Worm (Caenorhabditis elegans) whole organism, L4/young adult: ENCODE data around the gene srh-270.

Source experiments
- dao-5 ChIP-seq: sonication (generic microtip); optimal IDR thresholded peaks from 2 replicates; lab custom pipeline; 2016; ENCODE audit warnings: missing genotype, missing genetic modification characterization, moderate library complexity, missing compliant biosample characterization
- him-1 ChIP-seq: sonication (generic microtip); optimal IDR thresholded peaks from 2 replicates; lab custom pipeline; 2016; ENCODE audit warnings: missing genotype, missing genetic modification reagents, missing genetic modification characterization, missing compliant biosample characterization

DNA sequence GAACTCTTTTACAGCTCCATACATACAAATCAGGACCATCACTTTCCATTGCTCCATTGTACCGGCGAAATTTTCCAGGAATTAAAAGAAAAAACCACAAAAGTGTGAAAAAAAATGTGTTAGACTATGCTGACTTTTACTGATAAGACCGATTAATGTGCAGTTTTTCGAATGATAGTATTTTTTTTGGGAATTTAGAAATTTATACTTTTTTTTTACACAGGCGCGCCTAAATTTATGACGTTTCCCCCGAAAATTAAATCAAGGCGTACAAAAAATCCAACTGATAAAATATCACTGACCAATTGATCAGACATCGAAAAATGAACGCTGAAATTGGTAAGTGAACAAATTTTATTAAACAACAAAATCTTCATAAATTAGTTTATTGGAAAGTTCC lies 14.0 kb upstream of the srh-270 start, which contains the start of gene folt-2:
- no peak for TF ChIP-seq dao-5 (tag; lab: Kevin White, UChicago)
- TF ChIP-seq him-1 (tag; lab: Kevin White, UChicago) = no peak
